In the genomic region with DNA sequence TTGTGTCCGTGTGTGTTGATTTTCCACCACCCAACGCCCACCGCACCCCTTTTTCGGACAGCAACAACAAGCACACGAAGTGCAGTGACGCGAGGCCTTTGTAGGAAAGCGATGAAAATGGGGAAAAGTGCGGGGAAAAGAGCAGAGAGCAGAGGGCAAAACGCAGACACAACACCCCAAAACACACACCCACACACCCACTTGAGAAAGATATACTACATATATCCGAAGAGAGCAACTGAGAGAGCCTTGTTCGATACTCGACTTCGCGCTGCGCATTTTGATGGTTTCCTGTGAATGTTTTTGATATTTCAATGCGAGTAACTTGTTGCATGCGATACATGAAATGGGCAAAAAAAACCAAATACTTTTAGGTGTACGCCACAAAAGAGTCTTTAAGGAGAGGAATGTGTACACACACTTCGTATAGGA, we compare ENCODE assay signal across 1 fruit fly cellular context.
TF ChIP-seq lines count a peak whose summit lies in the region.

No protein-coding gene starts in this region.

TF ChIP-seq in whole organism, embryonic, 481 proteins besides CTCF, POLR2A, EP300 and RAD21 (continued from another document):
- peak; percentile 78; the same call in 2 of the 4 replicates for TF ChIP-seq chinmo (GFP tag; IDR thresholded peaks at IDR 0.05; lab: Robert Waterston, UW; ENCODE audit: partially characterized antibody)
- TF ChIP-seq CG42726 (GFP tag; IDR thresholded peaks at IDR 0.05; lab: Robert Waterston, UW; ENCODE audit: partially characterized antibody) = 0 out of 2 replicates have a peak, but pooled peaks have one; percentile 44
- peak; percentile 63 for TF ChIP-seq CG4360 (GFP tag; IDR thresholded peaks at IDR 0.05; lab: Robert Waterston, UW)
- TF ChIP-seq CG8924 (tag; optimal IDR thresholded peaks at IDR 0.05; lab: Kevin White, UChicago) = no peak
- 0 out of 2 replicates have a peak, but pooled peaks have one; percentile 47 for TF ChIP-seq toy (GFP tag; IDR thresholded peaks at IDR 0.05; lab: Robert Waterston, UW)
- TF ChIP-seq scrt (GFP tag; optimal IDR thresholded peaks at IDR 0.05; lab: Kevin White, UChicago) = peak; percentile 99
- peak; percentile 91 for TF ChIP-seq crol (GFP tag; IDR thresholded peaks at IDR 0.05; lab: Robert Waterston, UW)
- peak; percentile 80 for TF ChIP-seq abd-A (tag; optimal IDR thresholded peaks at IDR 0.05; lab: Kevin White, UChicago)
- TF ChIP-seq CG4730 (GFP tag; IDR thresholded peaks at IDR 0.05; lab: Robert Waterston, UW) = no peak
- TF ChIP-seq gfzf (GFP tag; optimal IDR thresholded peaks at IDR 0.05; lab: Kevin White, UChicago) = no peak
- TF ChIP-seq CG32532 (GFP tag; IDR thresholded peaks at IDR 0.05; lab: Robert Waterston, UW) = peak; percentile 43
- no peak for TF ChIP-seq corto (GFP tag; optimal IDR thresholded peaks at IDR 0.05; lab: Kevin White, UChicago)
- peak; percentile 25 for TF ChIP-seq CG18599 (GFP tag; optimal IDR thresholded peaks at IDR 0.05; lab: Kevin White, UChicago)
- TF ChIP-seq CG12071 (GFP tag; optimal IDR thresholded peaks at IDR 0.05; lab: Kevin White, UChicago) = peak; percentile 18
- TF ChIP-seq Abd-B (GFP tag; optimal IDR thresholded peaks at IDR 0.05; lab: Kevin White, UChicago) = no peak
- TF ChIP-seq CG32772 (GFP tag; IDR thresholded peaks at IDR 0.05; lab: Robert Waterston, UW) = 0 out of 2 replicates have a peak, but pooled peaks have one; percentile 8
- TF ChIP-seq ttk (GFP tag; IDR thresholded peaks at IDR 0.05; lab: Robert Waterston, UW) = peak; percentile 58; the same call in 1 of the 2 replicates
- peak; percentile 7 for TF ChIP-seq lab (GFP tag; optimal IDR thresholded peaks at IDR 0.05; lab: Kevin White, UChicago)
- TF ChIP-seq Dad (GFP tag; optimal IDR thresholded peaks at IDR 0.05; lab: Kevin White, UChicago) = no peak
- TF ChIP-seq fu2 (GFP tag; optimal IDR thresholded peaks at IDR 0.05; lab: Kevin White, UChicago) = no peak
- TF ChIP-seq cg (GFP tag; optimal IDR thresholded peaks at IDR 0.05; lab: Kevin White, UChicago) = peak; percentile 38
- peak; percentile 31 for TF ChIP-seq Deaf1 (tag; optimal IDR thresholded peaks at IDR 0.05; lab: Kevin White, UChicago)
- peak in 1 of 2 experiments; percentile 26 for TF ChIP-seq Hr51 (GFP tag; optimal IDR thresholded peaks at IDR 0.05; lab: Kevin White, UChicago)
- TF ChIP-seq CG31224 (GFP tag; IDR thresholded peaks at IDR 0.05; lab: Robert Waterston, UW) = peak; percentile 27; the same call in 1 of the 2 replicates
- TF ChIP-seq amos (GFP tag; IDR thresholded peaks at IDR 0.05; lab: Robert Waterston, UW; ENCODE audit: partially characterized antibody) = 0 out of 2 replicates have a peak, but pooled peaks have one; percentile 27
- peak; percentile 45 to 52 for TF ChIP-seq Trl (optimal IDR thresholded peaks at IDR 0.05; lab: Kevin White, UChicago)
- TF ChIP-seq Trl (GFP tag; optimal IDR thresholded peaks at IDR 0.05; lab: Kevin White, UChicago) = no peak
- 0 out of 2 replicates have a peak, but pooled peaks have one; percentile 5 for TF ChIP-seq CG32767 (GFP tag; IDR thresholded peaks at IDR 0.05; lab: Robert Waterston, UW)
- no peak for TF ChIP-seq luna (GFP tag; optimal IDR thresholded peaks at IDR 0.05; lab: Kevin White, UChicago)
- peak; percentile 78; the same call in 2 of the 3 replicates for TF ChIP-seq CG2199 (GFP tag; IDR thresholded peaks at IDR 0.05; lab: Robert Waterston, UW)
- no peak for TF ChIP-seq CG13123 (GFP tag; optimal IDR thresholded peaks at IDR 0.05; lab: Kevin White, UChicago)
